Fruit fly (Drosophila melanogaster) whole organism, embryonic: ENCODE data around the gene CG32554.

Experiments used
- B-H1 ChIP-seq: fragments of 200-800 bp; sonication (Bioruptor generic); IDR thresholded peaks from 3 replicates; pipeline ENCODE4 v1.3.6; 2022; ENCODE audit warnings: missing biosample characterization, missing genetic modification characterization
- CG10267 ChIP-seq: fragments of 200-800 bp; sonication (Bioruptor generic); optimal IDR thresholded peaks from 2 replicates; lab custom pipeline; 2018; ENCODE audit warnings: missing biosample characterization, mild to moderate bottlenecking, missing genetic modification characterization, moderate library complexity
- CG10654 ChIP-seq: fragments of 200-800 bp; sonication (Bioruptor generic); optimal IDR thresholded peaks from 2 replicates; lab custom pipeline; 2016; ENCODE audit warnings: missing biosample characterization, missing genetic modification characterization
- CG1233 ChIP-seq: fragments of 200-800 bp; sonication (Bioruptor generic); optimal IDR thresholded peaks from 4 replicates; lab custom pipeline; 2018; ENCODE audit warnings: missing biosample characterization, mild to moderate bottlenecking, missing genetic modification characterization
- CG12391 ChIP-seq: fragments of 200-800 bp; sonication (Bioruptor generic); optimal IDR thresholded peaks from 3 replicates; lab custom pipeline; 2018; ENCODE audit warnings: missing biosample characterization, mild to moderate bottlenecking, missing genetic modification characterization, moderate library complexity
- CG14050 ChIP-seq: fragments of 200-800 bp; sonication (Bioruptor generic); IDR thresholded peaks from 3 replicates; pipeline ENCODE4 v1.3.6; 2022; ENCODE audit warnings: missing biosample characterization, missing genetic modification characterization
- CG15011 ChIP-seq: fragments of 200-800 bp; sonication (Bioruptor generic); optimal IDR thresholded peaks from 3 replicates; lab custom pipeline; 2018; ENCODE audit warnings: missing biosample characterization, mild to moderate bottlenecking, missing genetic modification characterization
- CG15696 ChIP-seq: fragments of 200-800 bp; sonication (Bioruptor generic); optimal IDR thresholded peaks from 2 replicates; lab custom pipeline; 2019; ENCODE audit warnings: missing biosample characterization, mild to moderate bottlenecking, missing genetic modification characterization, moderate library complexity
- CG17186 ChIP-seq: fragments of 200-800 bp; sonication (Bioruptor generic); optimal IDR thresholded peaks from 3 replicates; lab custom pipeline; 2017; ENCODE audit warnings: missing biosample characterization, missing genetic modification reagents, missing genetic modification characterization
- CG1792 ChIP-seq: fragments of 200-800 bp; sonication (Bioruptor generic); optimal IDR thresholded peaks from 2 replicates; lab custom pipeline; 2016; ENCODE audit warnings: missing biosample characterization, missing genetic modification characterization
- CG2129 ChIP-seq: fragments of 200-800 bp; sonication (Bioruptor generic); IDR thresholded peaks from 2 replicates; pipeline ENCODE4 v1.3.6; 2022; ENCODE audit warnings: missing biosample characterization, missing genetic modification characterization; ENCODE audit not compliant: partially characterized antibody
- CG2875 ChIP-seq: fragments of 200-800 bp; sonication (Bioruptor generic); optimal IDR thresholded peaks from 2 replicates; lab custom pipeline; 2017; ENCODE audit warnings: missing biosample characterization, mild to moderate bottlenecking, missing genetic modification characterization, missing genetic modification reagents
- CG30020 ChIP-seq: fragments of 200-800 bp; optimal IDR thresholded peaks from 2 replicates; lab custom pipeline; 2019; ENCODE audit warnings: missing biosample characterization, mild to moderate bottlenecking, missing genetic modification characterization, moderate library complexity
- CG33213 ChIP-seq: fragments of 200-800 bp; sonication (Bioruptor generic); optimal IDR thresholded peaks from 3 replicates; lab custom pipeline; 2016; ENCODE audit warnings: missing biosample characterization, missing genetic modification characterization
- CG33557 ChIP-seq: fragments of 200-800 bp; sonication (Bioruptor generic); optimal IDR thresholded peaks from 2 replicates; lab custom pipeline; 2019; ENCODE audit warnings: missing biosample characterization, mild to moderate bottlenecking, missing genetic modification characterization, moderate library complexity
- CG34376 ChIP-seq: fragments of 200-800 bp; sonication (Bioruptor generic); optimal IDR thresholded peaks from 2 replicates; lab custom pipeline; 2018; ENCODE audit warnings: missing biosample characterization, mild to moderate bottlenecking, missing genetic modification characterization
- CG7357 ChIP-seq: fragments of 200-800 bp; sonication (Bioruptor generic); IDR thresholded peaks from 3 replicates; pipeline ENCODE4 v1.3.6; 2022; ENCODE audit warnings: missing biosample characterization, missing genetic modification characterization
- CG8478 ChIP-seq: fragments of >200 bp; optimal IDR thresholded peaks from 2 replicates; lab custom pipeline; 2018
- CG9797 ChIP-seq: fragments of 200-800 bp; sonication (Bioruptor generic); optimal IDR thresholded peaks from 3 replicates; lab custom pipeline; 2018; ENCODE audit warnings: missing biosample characterization, mild to moderate bottlenecking, missing genetic modification characterization
- Chrac-16 ChIP-seq: fragments of 200-800 bp; sonication (Bioruptor generic); optimal IDR thresholded peaks from 3 replicates; lab custom pipeline; 2016; ENCODE audit warnings: missing biosample characterization, missing genetic modification characterization
- D19A ChIP-seq: fragments of 200-800 bp; optimal IDR thresholded peaks from 3 replicates; lab custom pipeline; 2019; ENCODE audit warnings: missing biosample characterization, mild to moderate bottlenecking, missing genetic modification characterization, moderate library complexity
- Dbx ChIP-seq: fragments of 200-800 bp; sonication (Bioruptor generic); IDR thresholded peaks from 3 replicates; pipeline ENCODE4 v1.3.6; 2022; ENCODE audit warnings: missing biosample characterization, missing genetic modification characterization
- Dfd ChIP-seq, 2 experiments: fragments of >200 bp; optimal IDR thresholded peaks; 2 replicates each; lab custom pipeline; 2017; ENCODE audit warnings: missing biosample characterization in 2 of 2, missing genetic modification characterization in 2 of 2
- Dp ChIP-seq: fragments of 200-800 bp; sonication (Bioruptor generic); optimal IDR thresholded peaks from 2 replicates; lab custom pipeline; 2018; ENCODE audit warnings: missing biosample characterization, mild to moderate bottlenecking, missing genetic modification characterization, moderate library complexity
- Dref ChIP-seq: fragments of 200-800 bp; sonication (Bioruptor generic); IDR thresholded peaks from 2 replicates; pipeline ENCODE4 v1.3.6; 2022; ENCODE audit warnings: missing biosample characterization, missing genetic modification characterization
- E2f1 ChIP-seq: fragments of 200-800 bp; sonication (Bioruptor generic); IDR thresholded peaks from 2 replicates; pipeline ENCODE4 v1.3.6; 2022; ENCODE audit warnings: missing biosample characterization, missing genetic modification characterization
- Ets97D ChIP-seq: fragments of 200-800 bp; sonication (Bioruptor generic); optimal IDR thresholded peaks from 3 replicates; lab custom pipeline; 2016; ENCODE audit warnings: missing biosample characterization, missing genetic modification characterization
- Jarid2 ChIP-seq: fragments of 200-800 bp; sonication (Bioruptor generic); optimal IDR thresholded peaks from 3 replicates; lab custom pipeline; 2017; ENCODE audit warnings: mild to moderate bottlenecking, missing biosample characterization, missing genetic modification reagents, missing genetic modification characterization
- Lpt ChIP-seq: fragments of >200 bp; optimal IDR thresholded peaks from 2 replicates; lab custom pipeline; 2018; ENCODE audit warnings: missing biosample characterization, missing genetic modification characterization
- Rfx ChIP-seq: fragments of 200-800 bp; sonication (Bioruptor generic); IDR thresholded peaks from 2 replicates; pipeline ENCODE4 v1.3.6; 2022; ENCODE audit warnings: missing biosample characterization, missing genetic modification characterization
- Scr ChIP-seq: fragments of 200-800 bp; sonication (Bioruptor generic); IDR thresholded peaks from 2 replicates; pipeline ENCODE4 v1.3.6; 2022; ENCODE audit warnings: missing biosample characterization, missing genetic modification characterization; ENCODE audit not compliant: partially characterized antibody
- Spps ChIP-seq: fragments of 200-800 bp; sonication (Bioruptor generic); optimal IDR thresholded peaks from 2 replicates; lab custom pipeline; 2018; ENCODE audit warnings: missing biosample characterization, mild to moderate bottlenecking, missing genetic modification characterization
- Stat92E ChIP-seq, 3 experiments: fragments of >200 bp in 2 of 3; fragments of 200-800 bp in 1 of 3; sonication (Bioruptor generic) in 1 of 3; optimal IDR thresholded peaks; 2 replicates each; lab custom pipeline; 2017 to 2019; ENCODE audit warnings: missing biosample characterization in 3 of 3, missing genetic modification characterization in 3 of 3, mild to moderate bottlenecking in 1 of 3, moderate library complexity in 1 of 3
- YL-1 ChIP-seq: fragments of 200-800 bp; sonication (Bioruptor generic); optimal IDR thresholded peaks from 3 replicates; lab custom pipeline; 2017; ENCODE audit warnings: missing biosample characterization, mild to moderate bottlenecking, missing genetic modification characterization
- aop ChIP-seq: fragments of 200-800 bp; sonication (Bioruptor generic); IDR thresholded peaks from 2 replicates; pipeline ENCODE4 v1.3.6; 2022; ENCODE audit warnings: missing biosample characterization, missing genetic modification characterization
- ash1 ChIP-seq: fragments of 200-800 bp; sonication (Bioruptor generic); optimal IDR thresholded peaks from 2 replicates; lab custom pipeline; 2018; ENCODE audit warnings: missing biosample characterization, mild to moderate bottlenecking, missing genetic modification characterization
- bab2 ChIP-seq: fragments of 200-800 bp; sonication (Bioruptor generic); optimal IDR thresholded peaks from 2 replicates; lab custom pipeline; 2016; ENCODE audit warnings: missing biosample characterization, missing genetic modification characterization
- bcd ChIP-seq: fragments of 200-800 bp; sonication (Bioruptor generic); optimal IDR thresholded peaks from 2 replicates; lab custom pipeline; 2017; ENCODE audit warnings: missing biosample characterization, mild to moderate bottlenecking, missing genetic modification characterization
- chn ChIP-seq: fragments of 200-800 bp; sonication (Bioruptor generic); optimal IDR thresholded peaks from 2 replicates; lab custom pipeline; 2016; ENCODE audit warnings: missing biosample characterization, missing genetic modification characterization
- da ChIP-seq: fragments of 200-800 bp; sonication (Bioruptor generic); optimal IDR thresholded peaks from 2 replicates; lab custom pipeline; 2016; ENCODE audit warnings: missing biosample characterization, missing genetic modification characterization
- emc ChIP-seq: fragments of 200-800 bp; sonication (Bioruptor generic); optimal IDR thresholded peaks from 2 replicates; lab custom pipeline; 2016; ENCODE audit warnings: missing biosample characterization, missing genetic modification characterization
- ftz-f1 ChIP-seq: fragments of 200-800 bp; sonication (Bioruptor generic); optimal IDR thresholded peaks from 2 replicates; lab custom pipeline; 2016; ENCODE audit warnings: missing biosample characterization, missing genetic modification characterization
- fu2 ChIP-seq: fragments of 200-800 bp; sonication (Bioruptor generic); optimal IDR thresholded peaks from 2 replicates; lab custom pipeline; 2016; ENCODE audit warnings: missing biosample characterization, missing genetic modification characterization
- gem ChIP-seq: fragments of 200-800 bp; sonication (Bioruptor generic); optimal IDR thresholded peaks from 2 replicates; lab custom pipeline; 2019; ENCODE audit warnings: missing biosample characterization, mild to moderate bottlenecking, missing genetic modification characterization, moderate library complexity
- prd ChIP-seq, 3 experiments: fragments of >200 bp in 2 of 3; fragments of 200-800 bp in 1 of 3; sonication (Bioruptor generic) in 1 of 3; optimal IDR thresholded peaks in 2 of 3; IDR thresholded peaks in 1 of 3; 2 replicates in 2 of 3; 3 replicates in 1 of 3; pipeline versions ENCODE4 v1.3.6 to Lab custom; 2017 to 2022; ENCODE audit warnings: missing biosample characterization in 1 of 3, missing genetic modification characterization in 1 of 3
- row ChIP-seq: fragments of 200-800 bp; sonication (Bioruptor generic); IDR thresholded peaks from 3 replicates; pipeline ENCODE4 v1.3.6; 2022; ENCODE audit warnings: missing biosample characterization, missing genetic modification characterization
- sd ChIP-seq: fragments of 200-800 bp; sonication (Bioruptor generic); optimal IDR thresholded peaks from 3 replicates; lab custom pipeline; 2018; ENCODE audit warnings: missing biosample characterization, mild to moderate bottlenecking, missing genetic modification characterization, moderate library complexity
- sens ChIP-seq: fragments of 200-800 bp; sonication (Bioruptor generic); peaks from one replicate; lab custom pipeline; 2016; ENCODE audit warnings: missing biosample characterization, missing genetic modification characterization
- toy ChIP-seq: fragments of 200-800 bp; sonication (Bioruptor generic); IDR thresholded peaks from 2 replicates; pipeline ENCODE4 v1.3.6; 2022; ENCODE audit warnings: missing biosample characterization, missing genetic modification characterization
- tx ChIP-seq: fragments of 200-800 bp; sonication (Bioruptor generic); optimal IDR thresholded peaks from 2 replicates; lab custom pipeline; 2016; ENCODE audit warnings: missing biosample characterization, missing genetic modification characterization
- zfh2 ChIP-seq: fragments of 200-800 bp; sonication (Bioruptor generic); optimal IDR thresholded peaks from 2 replicates; lab custom pipeline; 2016; ENCODE audit warnings: missing biosample characterization, missing genetic modification characterization

Gene CG32554

DNA sequence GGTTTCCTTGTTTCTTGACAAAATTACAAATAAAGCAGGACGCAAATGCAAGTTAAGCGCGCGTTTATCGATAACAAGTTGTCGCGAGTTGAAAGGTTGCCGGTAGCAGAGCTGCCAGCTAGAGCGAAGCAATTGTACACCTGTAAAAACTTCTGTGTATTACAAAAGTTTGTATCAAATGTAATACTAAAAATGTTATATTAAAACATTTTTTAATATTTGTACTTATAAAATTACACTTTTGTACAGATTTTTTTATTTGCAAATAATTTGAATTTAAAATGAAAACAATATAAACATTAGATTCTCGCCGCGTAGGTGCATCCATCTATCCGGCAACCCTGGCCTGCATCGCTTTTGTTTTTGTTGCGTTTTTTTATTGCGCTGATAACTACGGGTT, 7.9 kb downstream of the CG32554 start, which contains the start of the genes CG8142 and Ucp4A (continued):
- TF ChIP-seq B-H1 (GFP tag; lab: Robert Waterston, UW) (peak; percentile 94), YL-1 (GFP tag; lab: Kevin White, UChicago) (peak; percentile 41), Spps (tag; lab: Kevin White, UChicago) (peak; percentile 82), E2f1 (GFP tag; lab: Robert Waterston, UW) (peak; percentile 96), CG1233 (peak; percentile 89), CG2875 (peak; percentile 61), zfh2 (GFP tag; lab: Kevin White, UChicago) (peak; percentile 62), ash1 (GFP tag; lab: Kevin White, UChicago) (no peak), CG33557 (peak; percentile 80), CG10267 (tag; lab: Kevin White, UChicago) (peak; percentile 88), Dbx (GFP tag; lab: Robert Waterston, UW) (peak; percentile 92; the same call in 2 of the 3 replicates), prd (optimal IDR thresholded peaks at IDR 0.05; lab: Kevin White, UChicago) (no peak), prd (GFP tag; IDR thresholded peaks at IDR 0.05; lab: Robert Waterston, UW) (peak; percentile 98), CG34376 (GFP tag; lab: Kevin White, UChicago) (peak; percentile 75), Stat92E (GFP tag; optimal IDR thresholded peaks at IDR 0.05; lab: Kevin White, UChicago) (no peak), Dref (GFP tag; lab: Robert Waterston, UW) (peak; percentile 70), D19A (tag; lab: Kevin White, UChicago) (peak; percentile 85), CG7357 (GFP tag; lab: Robert Waterston, UW) (peak; percentile 89), CG2129 (no peak), CG14050 (GFP tag; lab: Robert Waterston, UW) (peak; percentile 92), CG17186 (GFP tag; lab: Kevin White, UChicago) (peak; percentile 45), Scr (GFP tag; lab: Robert Waterston, UW) (peak; percentile 40), chn (GFP tag; lab: Kevin White, UChicago) (peak; percentile 73), emc (no peak), Dp (GFP tag; lab: Kevin White, UChicago) (peak; percentile 71), CG30020 (tag; lab: Kevin White, UChicago) (peak; percentile 76), CG1792 (GFP tag; lab: Kevin White, UChicago) (no peak), CG8478 (lab: Kevin White, UChicago) (no peak), Dfd (GFP tag; optimal IDR thresholded peaks at IDR 0.05; lab: Kevin White, UChicago) (no peak), Ets97D (GFP tag; lab: Kevin White, UChicago) (peak; percentile 63), gem (tag; lab: Kevin White, UChicago) (peak; percentile 96), tx (GFP tag; lab: Kevin White, UChicago) (peak; percentile 2), sd (tag; lab: Kevin White, UChicago) (peak; percentile 61), fu2 (GFP tag; lab: Kevin White, UChicago) (peak; percentile 27), CG33213 (GFP tag; lab: Kevin White, UChicago) (peak; percentile 28), Jarid2 (GFP tag; lab: Kevin White, UChicago) (no peak), CG12391 (tag; lab: Kevin White, UChicago) (peak; percentile 93), CG9797 (peak; percentile 28), aop (GFP tag; lab: Robert Waterston, UW) (peak; percentile 65; the same call in 1 of the 2 replicates), CG15011 (peak; percentile 82), Lpt (GFP tag; lab: Kevin White, UChicago) (no peak), Rfx (peak; percentile 96), sens (GFP tag; lab: Kevin White, UChicago) (peak; percentile 86), CG10654 (GFP tag; lab: Kevin White, UChicago) (peak; percentile 91), bcd (GFP tag; lab: Kevin White, UChicago) (peak; percentile 93), ftz-f1 (peak; percentile 25), da (peak; percentile 8), Chrac-16 (GFP tag; lab: Kevin White, UChicago) (peak; percentile 92), CG15696 (tag; lab: Kevin White, UChicago) (peak; percentile 94), bab2 (GFP tag; lab: Kevin White, UChicago) (peak; percentile 73), toy (peak; percentile 81), row (GFP tag; lab: Robert Waterston, UW) (peak; percentile 99)
